Fruit fly (Drosophila melanogaster) whole organism, embryonic: ENCODE data around the gene CG3603.

Source experiments
- Ada2b ChIP-seq: fragments of 200-800 bp; sonication (Bioruptor generic); IDR thresholded peaks from 2 replicates; pipeline ENCODE4 v1.3.6; 2022; ENCODE audit warnings: missing biosample characterization, missing genetic modification characterization
- Atf-2 ChIP-seq: fragments of 200-800 bp; sonication (Bioruptor generic); optimal IDR thresholded peaks from 2 replicates; lab custom pipeline; 2016; ENCODE audit warnings: missing biosample characterization, missing genetic modification characterization
- Awh ChIP-seq: fragments of 200-800 bp; sonication (Bioruptor generic); IDR thresholded peaks from 2 replicates; pipeline ENCODE4, ENCODE4 v1.3.6; 2022; ENCODE audit warnings: missing biosample characterization, missing genetic modification characterization
- CG10267 ChIP-seq: fragments of 200-800 bp; sonication (Bioruptor generic); optimal IDR thresholded peaks from 2 replicates; lab custom pipeline; 2018; ENCODE audit warnings: missing biosample characterization, mild to moderate bottlenecking, missing genetic modification characterization, moderate library complexity
- CG10462 ChIP-seq: fragments of 200-800 bp; sonication (Bioruptor generic); optimal IDR thresholded peaks from 2 replicates; lab custom pipeline; 2016; ENCODE audit warnings: missing biosample characterization, missing genetic modification characterization
- CG10959 ChIP-seq: fragments of 200-800 bp; sonication (Bioruptor generic); IDR thresholded peaks from 2 replicates; pipeline ENCODE4 v1.3.6; 2022; ENCODE audit warnings: missing biosample characterization, missing genetic modification characterization
- CG12391 ChIP-seq: fragments of 200-800 bp; sonication (Bioruptor generic); optimal IDR thresholded peaks from 3 replicates; lab custom pipeline; 2018; ENCODE audit warnings: missing biosample characterization, mild to moderate bottlenecking, missing genetic modification characterization, moderate library complexity
- CG14667 ChIP-seq: fragments of 200-800 bp; sonication (Bioruptor generic); IDR thresholded peaks from 2 replicates; pipeline ENCODE4 v1.3.6; 2022; ENCODE audit warnings: missing biosample characterization, missing genetic modification characterization
- CG14710 ChIP-seq: fragments of 200-800 bp; sonication (Bioruptor generic); optimal IDR thresholded peaks from 3 replicates; lab custom pipeline; 2019; ENCODE audit warnings: missing biosample characterization, mild to moderate bottlenecking, missing genetic modification characterization, moderate library complexity
- CG15479 ChIP-seq: fragments of 200-800 bp; sonication (Bioruptor generic); optimal IDR thresholded peaks from 3 replicates; lab custom pipeline; 2019; ENCODE audit warnings: missing biosample characterization, mild to moderate bottlenecking, missing genetic modification characterization, moderate library complexity
- CG15601 ChIP-seq: fragments of 200-800 bp; sonication (Bioruptor generic); optimal IDR thresholded peaks from 3 replicates; lab custom pipeline; 2019; ENCODE audit warnings: missing biosample characterization, mild to moderate bottlenecking, missing genetic modification characterization, moderate library complexity
- CG15696 ChIP-seq: fragments of 200-800 bp; sonication (Bioruptor generic); optimal IDR thresholded peaks from 2 replicates; lab custom pipeline; 2019; ENCODE audit warnings: missing biosample characterization, mild to moderate bottlenecking, missing genetic modification characterization, moderate library complexity
- CG17385 ChIP-seq: fragments of 200-800 bp; sonication (Bioruptor generic); optimal IDR thresholded peaks from 3 replicates; lab custom pipeline; 2018; ENCODE audit warnings: missing biosample characterization, mild to moderate bottlenecking, missing genetic modification characterization
- CG18619 ChIP-seq: fragments of 200-800 bp; sonication (Bioruptor generic); optimal IDR thresholded peaks from 3 replicates; lab custom pipeline; 2017; ENCODE audit warnings: missing biosample characterization, mild to moderate bottlenecking, missing genetic modification characterization
- CG2116 ChIP-seq: fragments of 200-800 bp; sonication (Bioruptor generic); optimal IDR thresholded peaks from 3 replicates; lab custom pipeline; 2018; ENCODE audit warnings: missing biosample characterization, mild to moderate bottlenecking, missing genetic modification characterization
- CG2199 ChIP-seq: fragments of 200-800 bp; sonication (Bioruptor generic); IDR thresholded peaks from 3 replicates; pipeline ENCODE4 v1.3.6; 2022; ENCODE audit warnings: missing biosample characterization, missing genetic modification characterization
- CG2202 ChIP-seq: fragments of 200-800 bp; sonication (Bioruptor generic); optimal IDR thresholded peaks from 2 replicates; lab custom pipeline; 2018; ENCODE audit warnings: missing biosample characterization, mild to moderate bottlenecking, missing genetic modification characterization
- CG31441 ChIP-seq: fragments of 200-800 bp; sonication (Bioruptor generic); IDR thresholded peaks from 2 replicates; pipeline ENCODE4 v1.3.6; 2022; ENCODE audit warnings: missing biosample characterization, missing genetic modification characterization
- CG4854 ChIP-seq: fragments of 200-800 bp; sonication (Bioruptor generic); optimal IDR thresholded peaks from 2 replicates; lab custom pipeline; 2016; ENCODE audit warnings: missing biosample characterization, missing genetic modification characterization, inconsistent platforms
- CG6689 ChIP-seq: fragments of 200-800 bp; sonication (Bioruptor generic); IDR thresholded peaks from 2 replicates; pipeline ENCODE4 v1.3.6; 2022; ENCODE audit warnings: missing biosample characterization, missing genetic modification characterization
- CG8388 ChIP-seq: fragments of 200-800 bp; sonication (Bioruptor generic); optimal IDR thresholded peaks from 2 replicates; lab custom pipeline; 2019; ENCODE audit warnings: missing biosample characterization, mild to moderate bottlenecking, missing genetic modification characterization, moderate library complexity
- CG8944 ChIP-seq: fragments of 200-800 bp; sonication (Bioruptor generic); optimal IDR thresholded peaks from 3 replicates; lab custom pipeline; 2016; ENCODE audit warnings: missing biosample characterization, missing genetic modification characterization
- CG9797 ChIP-seq: fragments of 200-800 bp; sonication (Bioruptor generic); optimal IDR thresholded peaks from 3 replicates; lab custom pipeline; 2018; ENCODE audit warnings: missing biosample characterization, mild to moderate bottlenecking, missing genetic modification characterization
- CHES-1-like ChIP-seq: fragments of 200-800 bp; sonication (Bioruptor generic); optimal IDR thresholded peaks from 2 replicates; lab custom pipeline; 2016; ENCODE audit warnings: missing biosample characterization, missing genetic modification characterization
- HLH54F ChIP-seq: fragments of 200-800 bp; sonication (Bioruptor generic); optimal IDR thresholded peaks from 3 replicates; lab custom pipeline; 2016; ENCODE audit warnings: missing biosample characterization, missing genetic modification characterization
- HmgD ChIP-seq: fragments of 200-800 bp; sonication (Bioruptor generic); optimal IDR thresholded peaks from 3 replicates; lab custom pipeline; 2016; ENCODE audit warnings: missing biosample characterization, missing genetic modification characterization
- Hr3 ChIP-seq: fragments of 200-800 bp; sonication (Bioruptor generic); optimal IDR thresholded peaks from 3 replicates; lab custom pipeline; 2016; ENCODE audit warnings: missing biosample characterization, missing genetic modification characterization
- Nf-YA ChIP-seq: fragments of 200-800 bp; sonication (Bioruptor generic); IDR thresholded peaks from 2 replicates; pipeline ENCODE4 v1.3.6; 2022; ENCODE audit warnings: missing biosample characterization, missing genetic modification characterization
- Nf-YB ChIP-seq: fragments of 200-800 bp; sonication (Bioruptor generic); optimal IDR thresholded peaks from 3 replicates; lab custom pipeline; 2019; ENCODE audit warnings: missing biosample characterization, mild to moderate bottlenecking, missing genetic modification characterization, moderate library complexity
- Sox100B ChIP-seq: fragments of 200-800 bp; sonication (Bioruptor generic); optimal IDR thresholded peaks from 3 replicates; lab custom pipeline; 2018; ENCODE audit warnings: missing biosample characterization, mild to moderate bottlenecking, missing genetic modification characterization
- Ssrp ChIP-seq: fragments of 200-800 bp; sonication (Bioruptor generic); optimal IDR thresholded peaks from 2 replicates; lab custom pipeline; 2018; ENCODE audit warnings: missing biosample characterization, mild to moderate bottlenecking, missing genetic modification characterization, moderate library complexity
- Vsx1 ChIP-seq: fragments of 200-800 bp; sonication (Bioruptor generic); optimal IDR thresholded peaks from 2 replicates; lab custom pipeline; 2017; ENCODE audit warnings: missing biosample characterization, mild to moderate bottlenecking, missing genetic modification characterization, missing genetic modification reagents
- ab ChIP-seq: fragments of 200-800 bp; sonication (Bioruptor generic); optimal IDR thresholded peaks from 2 replicates; lab custom pipeline; 2016; ENCODE audit warnings: missing biosample characterization, missing genetic modification characterization
- chn ChIP-seq: fragments of 200-800 bp; sonication (Bioruptor generic); optimal IDR thresholded peaks from 2 replicates; lab custom pipeline; 2016; ENCODE audit warnings: missing biosample characterization, missing genetic modification characterization
- en ChIP-seq: fragments of 200-800 bp; sonication (Bioruptor generic); optimal IDR thresholded peaks from 2 replicates; lab custom pipeline; 2016; ENCODE audit warnings: missing biosample characterization, missing genetic modification characterization
- fd96Cb ChIP-seq: fragments of 200-800 bp; sonication (Bioruptor generic); optimal IDR thresholded peaks from 2 replicates; lab custom pipeline; 2018; ENCODE audit warnings: missing biosample characterization, mild to moderate bottlenecking, missing genetic modification characterization, moderate library complexity
- gsb-n ChIP-seq: fragments of 200-800 bp; sonication (Bioruptor generic); optimal IDR thresholded peaks from 3 replicates; lab custom pipeline; 2018; ENCODE audit warnings: missing biosample characterization, mild to moderate bottlenecking, missing genetic modification characterization
- lola ChIP-seq, 3 experiments: fragments of >200 bp in 2 of 3; fragments of 200-800 bp in 1 of 3; sonication (Bioruptor generic) in 1 of 3; optimal IDR thresholded peaks; 2 replicates each; lab custom pipeline; 2017 to 2019; ENCODE audit warnings: missing biosample characterization in 3 of 3, missing genetic modification characterization in 3 of 3, mild to moderate bottlenecking in 1 of 3, moderate library complexity in 1 of 3
- nerfin-1 ChIP-seq: fragments of 200-800 bp; sonication (Bioruptor generic); optimal IDR thresholded peaks from 3 replicates; lab custom pipeline; 2019; ENCODE audit warnings: missing biosample characterization, mild to moderate bottlenecking, missing genetic modification characterization, moderate library complexity
- nmo ChIP-seq: fragments of 200-800 bp; sonication (Bioruptor generic); optimal IDR thresholded peaks from 2 replicates; lab custom pipeline; 2018; ENCODE audit warnings: missing biosample characterization, mild to moderate bottlenecking, missing genetic modification characterization, moderate library complexity
- pzg ChIP-seq: fragments of 200-800 bp; sonication (Bioruptor generic); optimal IDR thresholded peaks from 3 replicates; lab custom pipeline; 2018; ENCODE audit warnings: missing biosample characterization, mild to moderate bottlenecking, missing genetic modification characterization, moderate library complexity
- rib ChIP-seq: fragments of 200-800 bp; sonication (Bioruptor generic); IDR thresholded peaks from 2 replicates; pipeline ENCODE4 v1.3.6; 2022; ENCODE audit warnings: missing biosample characterization, missing genetic modification characterization
- sens-2 ChIP-seq: fragments of 200-800 bp; sonication (Bioruptor generic); IDR thresholded peaks from 2 replicates; pipeline ENCODE4 v1.3.6; 2022; ENCODE audit warnings: missing biosample characterization, missing genetic modification characterization
- seq ChIP-seq: fragments of 200-800 bp; sonication (Bioruptor generic); IDR thresholded peaks from 2 replicates; pipeline ENCODE4 v1.3.6; 2022; ENCODE audit warnings: missing biosample characterization, missing genetic modification characterization
- trh ChIP-seq: fragments of 200-800 bp; sonication (Bioruptor generic); optimal IDR thresholded peaks from 2 replicates; lab custom pipeline; 2016; ENCODE audit warnings: missing biosample characterization, missing genetic modification characterization
- ttk ChIP-seq: fragments of 200-800 bp; sonication (Bioruptor generic); IDR thresholded peaks from 2 replicates; pipeline ENCODE4 v2.1.2; 2022; ENCODE audit warnings: missing biosample characterization, missing genetic modification characterization
- vvl ChIP-seq: fragments of 200-800 bp; sonication (Bioruptor generic); IDR thresholded peaks from 2 replicates; pipeline ENCODE4 v1.3.6; 2022; ENCODE audit warnings: missing biosample characterization, missing genetic modification characterization
- zen ChIP-seq: fragments of 200-800 bp; sonication (Bioruptor generic); optimal IDR thresholded peaks from 3 replicates; lab custom pipeline; 2018; ENCODE audit warnings: missing biosample characterization, mild to moderate bottlenecking, missing genetic modification characterization, moderate library complexity
- zfh1 ChIP-seq: fragments of 200-800 bp; sonication (Bioruptor generic); IDR thresholded peaks from 3 replicates; pipeline ENCODE4 v1.3.6; 2022; ENCODE audit warnings: missing biosample characterization, missing genetic modification characterization

CG3603 gene

DNA sequence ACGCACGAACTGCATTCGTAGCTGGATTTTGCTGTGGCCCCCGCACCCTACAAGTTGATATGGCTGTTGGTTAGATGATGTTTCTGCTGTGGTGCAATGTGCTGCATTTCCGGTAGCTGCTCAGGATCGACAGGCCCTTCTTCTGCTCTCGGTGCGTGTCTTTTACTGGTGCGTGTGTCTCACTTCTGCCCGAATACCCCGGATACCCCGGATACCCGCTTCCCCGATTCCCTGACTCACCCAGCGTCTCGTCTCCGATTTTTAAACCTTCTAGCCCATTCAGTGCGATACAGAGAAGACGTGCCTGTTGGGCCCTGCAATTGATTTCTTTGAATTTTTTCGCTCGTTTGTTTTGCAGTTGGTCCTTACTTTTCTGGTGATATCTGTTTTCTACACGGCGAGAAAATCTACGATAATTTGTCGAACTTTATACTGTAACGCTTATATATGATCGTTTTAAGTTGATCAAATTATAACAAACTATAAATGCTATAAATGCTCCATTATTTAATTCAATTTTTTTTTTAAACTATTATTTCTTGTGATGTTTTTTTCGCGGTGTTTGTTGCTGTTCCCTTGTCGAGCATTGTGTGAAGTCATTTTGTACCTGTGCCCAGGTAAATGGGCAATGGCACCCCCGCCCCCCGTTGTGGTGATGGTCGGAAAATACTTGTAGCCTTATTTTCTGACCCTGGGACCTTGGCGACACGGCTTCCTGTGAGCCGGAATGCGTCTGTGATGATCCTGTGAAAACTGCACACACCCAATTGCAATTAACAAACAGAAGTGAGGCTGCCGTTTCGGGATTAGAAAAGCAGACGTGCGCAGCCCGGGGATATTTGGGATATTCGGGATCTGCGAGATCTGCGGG is 37.3 kb downstream of the CG3603 start (continued):
- TF ChIP-seq seq (no peak), sens-2 (GFP tag; lab: Robert Waterston, UW) (0 out of 2 replicates have a peak, but pooled peaks have one; percentile 18), en (GFP tag; lab: Kevin White, UChicago) (no peak), vvl (GFP tag; lab: Robert Waterston, UW) (0 out of 2 replicates have a peak, but pooled peaks have one; percentile 45), CG10462 (GFP tag; lab: Kevin White, UChicago) (peak; percentile 32), pzg (GFP tag; lab: Kevin White, UChicago) (no peak), Nf-YA (GFP tag; lab: Robert Waterston, UW) (no peak), trh (peak; percentile 12), CHES-1-like (GFP tag; lab: Kevin White, UChicago) (no peak), Ssrp (tag; lab: Kevin White, UChicago) (peak; percentile 27), CG17385 (GFP tag; lab: Kevin White, UChicago) (peak; percentile 6), CG14710 (tag; lab: Kevin White, UChicago) (peak; percentile 80), zen (tag; lab: Kevin White, UChicago) (peak; percentile 99), CG12391 (tag; lab: Kevin White, UChicago) (peak; percentile 61), ttk (GFP tag; lab: Robert Waterston, UW) (no peak), Nf-YB (GFP tag; lab: Kevin White, UChicago) (peak; percentile 48), Ada2b (no peak), CG10267 (tag; lab: Kevin White, UChicago) (peak; percentile 79), CG2202 (tag; lab: Kevin White, UChicago) (peak; percentile 49), CG31441 (peak; percentile 59), Awh (GFP tag; lab: Robert Waterston, UW) (no peak), CG2199 (GFP tag; lab: Robert Waterston, UW) (no peak), nerfin-1 (peak; percentile 12), lola (GFP tag; optimal IDR thresholded peaks at IDR 0.05; lab: Kevin White, UChicago) (peak in 1 of 3 experiments; percentile 87), CG15601 (tag; lab: Kevin White, UChicago) (peak; percentile 19), Atf-2 (GFP tag; lab: Kevin White, UChicago) (peak; percentile 25), chn (GFP tag; lab: Kevin White, UChicago) (peak; percentile 35), HLH54F (no peak), CG15479 (GFP tag; lab: Kevin White, UChicago) (peak; percentile 94), CG15696 (peak; percentile 97), Hr3 (GFP tag; lab: Kevin White, UChicago) (peak; percentile 11), gsb-n (peak; percentile 61), CG9797 (GFP tag; lab: Kevin White, UChicago) (no peak), fd96Cb (tag; lab: Kevin White, UChicago) (peak; percentile 52), Sox100B (GFP tag; lab: Kevin White, UChicago) (peak; percentile 4), CG18619 (GFP tag; lab: Kevin White, UChicago) (peak; percentile 3), ab (no peak), CG6689 (peak; percentile 45; the same call in 1 of the 2 replicates), CG2116 (peak; percentile 19), nmo (peak; percentile 67), HmgD (GFP tag; lab: Kevin White, UChicago) (no peak), rib (GFP tag; lab: Robert Waterston, UW) (no peak), CG4854 (no peak), CG14667 (GFP tag; lab: Robert Waterston, UW) (no peak), CG8388 (GFP tag; lab: Kevin White, UChicago) (peak; percentile 43), zfh1 (peak; percentile 81), CG8944 (GFP tag; lab: Kevin White, UChicago) (no peak), CG10959 (peak; percentile 72), Vsx1 (no peak)
